Worm (Caenorhabditis elegans): ENCODE measurements around the gene fbxa-53.

The fbxa-53 gene

ce11 chrX:1674056-1674455 is 44.3 kb downstream of the fbxa-53 start, which contains the start of gene tbx-31:
tbx-31 (minus strand) TSS chrX:1674156.
- TF ChIP-seq tab-1 (GFP tag; IDR thresholded peaks at IDR 0.05) (no peak), ref-1 (GFP tag; conservative IDR thresholded peaks at IDR 0.05) (no peak), med-1 (GFP tag; optimal IDR thresholded peaks at IDR 0.05; ENCODE audit: insufficient read depth) (no peak), klf-2 (GFP tag; conservative IDR thresholded peaks at IDR 0.05) (no peak), ztf-29 (GFP tag; IDR thresholded peaks at IDR 0.05) (no peak), ztf-23 (GFP tag; IDR thresholded peaks at IDR 0.05) (no peak), cog-1 (tag; optimal IDR thresholded peaks at IDR 0.05) (no peak), flt-1 (GFP tag; IDR thresholded peaks at IDR 0.05) (no peak), T22C8.4 (GFP tag; IDR thresholded peaks at IDR 0.05) (no peak)

- TF ChIP-seq flt-1 (GFP tag; IDR thresholded peaks at IDR 0.05) (no peak), ztf-23 (GFP tag; IDR thresholded peaks at IDR 0.05) (no peak), klf-2 (GFP tag; conservative IDR thresholded peaks at IDR 0.05) (no peak), tab-1 (GFP tag; IDR thresholded peaks at IDR 0.05) (no peak), T22C8.4 (GFP tag; IDR thresholded peaks at IDR 0.05) (no peak), ref-1 (GFP tag; conservative IDR thresholded peaks at IDR 0.05) (no peak), ztf-29 (GFP tag; IDR thresholded peaks at IDR 0.05) (no peak), med-1 (GFP tag; optimal IDR thresholded peaks at IDR 0.05; ENCODE audit: insufficient read depth) (no peak), cog-1 (tag; optimal IDR thresholded peaks at IDR 0.05) (no peak)
Measured at ce11 chrX:1668748-1669147, 49.6 kb downstream of the fbxa-53 start, which contains the start of gene R09H3.3. R09H3.3 (minus strand) TSS chrX:1668848.

- TF ChIP-seq ztf-29 (GFP tag; IDR thresholded peaks at IDR 0.05), result no peak
- TF ChIP-seq ztf-23 (GFP tag; IDR thresholded peaks at IDR 0.05), result no peak
- TF ChIP-seq flt-1 (GFP tag; IDR thresholded peaks at IDR 0.05), result no peak
- TF ChIP-seq T22C8.4 (GFP tag; IDR thresholded peaks at IDR 0.05), result no peak
- TF ChIP-seq tab-1 (GFP tag; IDR thresholded peaks at IDR 0.05), result no peak
- no peak for TF ChIP-seq med-1 (GFP tag; optimal IDR thresholded peaks at IDR 0.05; ENCODE audit: insufficient read depth)
- no peak for TF ChIP-seq ref-1 (GFP tag; conservative IDR thresholded peaks at IDR 0.05)
- no peak for TF ChIP-seq klf-2 (GFP tag; conservative IDR thresholded peaks at IDR 0.05)
- no peak for TF ChIP-seq cog-1 (tag; optimal IDR thresholded peaks at IDR 0.05)
Measured at ce11 chrX:1667056-1667455, 51.3 kb downstream of the fbxa-53 start.
